Worm (Caenorhabditis elegans) whole organism, mixed stage, embryonic: ENCODE measurements around the gene moa-1.

ENCODE experiments used
- M03D4.4 ChIP-seq: sonication (generic microtip); optimal IDR thresholded peaks from 2 replicates; lab custom pipeline; 2017; ENCODE audit warnings: mild to moderate bottlenecking, missing genetic modification characterization, missing compliant biosample characterization
- bed-3 ChIP-seq: fragments of 200-800 bp; sonication (Bioruptor generic); optimal IDR thresholded peaks from 3 replicates; lab custom pipeline; 2018; ENCODE audit warnings: mild to moderate bottlenecking, missing genetic modification characterization, moderate library complexity, missing compliant biosample characterization
- blmp-1 ChIP-seq: fragments of 150-350 bp; optimal IDR thresholded peaks from 2 replicates; lab custom pipeline; 2014; ENCODE audit warnings: missing biosample characterization, missing genetic modification characterization
- ceh-39 ChIP-seq: fragments of 150-350 bp; optimal IDR thresholded peaks from 2 replicates; lab custom pipeline; 2014; ENCODE audit warnings: missing biosample characterization, missing genetic modification characterization
- ceh-43 ChIP-seq: fragments of 200-800 bp; sonication (Bioruptor generic); optimal IDR thresholded peaks from 2 replicates; lab custom pipeline; 2018; ENCODE audit warnings: mild to moderate bottlenecking, missing genetic modification characterization, moderate library complexity, missing compliant biosample characterization
- ceh-83 ChIP-seq: fragments of 200-800 bp; sonication (Bioruptor generic); optimal IDR thresholded peaks from 2 replicates; lab custom pipeline; 2018; ENCODE audit warnings: mild to moderate bottlenecking, missing genetic modification characterization, missing compliant biosample characterization
- ces-1 ChIP-seq: fragments of 150-350 bp; optimal IDR thresholded peaks from 2 replicates; lab custom pipeline; 2014; ENCODE audit warnings: missing biosample characterization, missing genetic modification reagents, missing genetic modification characterization
- cnd-1 ChIP-seq: fragments of 200-800 bp; sonication (Bioruptor generic); optimal IDR thresholded peaks from 2 replicates; lab custom pipeline; 2018; ENCODE audit warnings: mild to moderate bottlenecking, missing genetic modification characterization, missing compliant biosample characterization
- drap-1 ChIP-seq: fragments of 200-800 bp; sonication (Bioruptor generic); optimal IDR thresholded peaks from 3 replicates; lab custom pipeline; 2018; ENCODE audit warnings: mild to moderate bottlenecking, missing genetic modification characterization, missing compliant biosample characterization
- elt-1 ChIP-seq: sonication (generic microtip); optimal IDR thresholded peaks from 2 replicates; lab custom pipeline; 2017; ENCODE audit warnings: missing genetic modification characterization, mild to moderate bottlenecking, missing compliant biosample characterization, antibody characterized with exemption, moderate library complexity, borderline replicate concordance; ENCODE audit not compliant: insufficient read depth
- elt-3 ChIP-seq: fragments of 150-350 bp; optimal IDR thresholded peaks from 2 replicates; lab custom pipeline; 2014; ENCODE audit warnings: missing biosample characterization, missing genetic modification characterization
- flh-1 ChIP-seq: fragments of 200-800 bp; sonication (Bioruptor generic); optimal IDR thresholded peaks from 2 replicates; lab custom pipeline; 2018; ENCODE audit warnings: mild to moderate bottlenecking, missing genetic modification characterization, moderate library complexity, missing compliant biosample characterization
- ham-2 ChIP-seq: fragments of 200-800 bp; sonication (Bioruptor generic); optimal IDR thresholded peaks from 2 replicates; lab custom pipeline; 2018; ENCODE audit warnings: mild to moderate bottlenecking, missing genetic modification characterization, missing compliant biosample characterization
- hlh-1 ChIP-seq: fragments of 150-350 bp; optimal IDR thresholded peaks from 2 replicates; lab custom pipeline; 2014; ENCODE audit warnings: missing biosample characterization, missing genetic modification reagents, missing genetic modification characterization
- lin-13 ChIP-seq: fragments of 150-350 bp; optimal IDR thresholded peaks from 2 replicates; lab custom pipeline; 2014; ENCODE audit warnings: missing biosample characterization, missing genetic modification characterization
- lin-32 ChIP-seq: fragments of 200-800 bp; sonication (Bioruptor generic); optimal IDR thresholded peaks from 2 replicates; lab custom pipeline; 2018; ENCODE audit warnings: mild to moderate bottlenecking, missing genetic modification characterization, missing compliant biosample characterization
- lsy-2 ChIP-seq: fragments of 150-350 bp; optimal IDR thresholded peaks from 2 replicates; lab custom pipeline; 2014; ENCODE audit warnings: missing biosample characterization, missing genetic modification characterization
- mab-5 ChIP-seq: fragments of 150-350 bp; optimal IDR thresholded peaks from 2 replicates; lab custom pipeline; 2014; ENCODE audit warnings: missing biosample characterization, missing genetic modification characterization
- mep-1 ChIP-seq: fragments of 150-350 bp; optimal IDR thresholded peaks from 2 replicates; lab custom pipeline; 2017; ENCODE audit warnings: missing biosample characterization, missing genetic modification reagents, missing genetic modification characterization, inconsistent platforms
- mls-2 ChIP-seq: sonication (generic microtip); optimal IDR thresholded peaks from 2 replicates; lab custom pipeline; 2016; ENCODE audit warnings: mild to moderate bottlenecking, missing genetic modification characterization, moderate library complexity, missing compliant biosample characterization
- nhr-12 ChIP-seq: fragments of 150-350 bp; optimal IDR thresholded peaks from 2 replicates; lab custom pipeline; 2014; ENCODE audit warnings: missing biosample characterization, missing genetic modification characterization
- nhr-2 ChIP-seq: fragments of 150-350 bp; optimal IDR thresholded peaks from 2 replicates; lab custom pipeline; 2014; ENCODE audit warnings: missing biosample characterization, missing genetic modification characterization
- nhr-237 ChIP-seq: fragments of 150-350 bp; optimal IDR thresholded peaks from 2 replicates; lab custom pipeline; 2014; ENCODE audit warnings: missing biosample characterization, missing genetic modification characterization
- nhr-28 ChIP-seq: fragments of 150-350 bp; optimal IDR thresholded peaks from 2 replicates; lab custom pipeline; 2014; ENCODE audit warnings: missing biosample characterization, missing genetic modification characterization
- nhr-76 ChIP-seq: sonication (generic microtip); optimal IDR thresholded peaks from 2 replicates; lab custom pipeline; 2017; ENCODE audit warnings: missing biosample characterization, missing genetic modification characterization
- pha-4 ChIP-seq: fragments of 150-350 bp; optimal IDR thresholded peaks from 2 replicates; lab custom pipeline; 2018; ENCODE audit warnings: missing biosample characterization, missing genetic modification reagents, missing genetic modification characterization
- sem-2 ChIP-seq: fragments of 200-800 bp; sonication (Bioruptor generic); optimal IDR thresholded peaks from 2 replicates; lab custom pipeline; 2018; ENCODE audit warnings: mild to moderate bottlenecking, missing genetic modification characterization, missing compliant biosample characterization
- snpc-4 ChIP-seq: fragments of 150-350 bp; optimal IDR thresholded peaks from 2 replicates; lab custom pipeline; 2014; ENCODE audit warnings: missing biosample characterization, missing genetic modification characterization
- sptf-1 ChIP-seq: sonication (generic microtip); optimal IDR thresholded peaks from 2 replicates; lab custom pipeline; 2017; ENCODE audit warnings: mild to moderate bottlenecking, missing genetic modification characterization, moderate library complexity, missing compliant biosample characterization
- tbx-8 ChIP-seq: fragments of 200-800 bp; sonication (Bioruptor generic); optimal IDR thresholded peaks from 2 replicates; lab custom pipeline; 2018; ENCODE audit warnings: mild to moderate bottlenecking, missing genetic modification characterization, moderate library complexity, missing compliant biosample characterization
- unc-120 ChIP-seq: sonication (generic microtip); optimal IDR thresholded peaks from 2 replicates; lab custom pipeline; 2017; ENCODE audit warnings: missing genetic modification characterization, missing compliant biosample characterization; ENCODE audit not compliant: poor library complexity, severe bottlenecking
- unc-39 ChIP-seq: fragments of 150-350 bp; optimal IDR thresholded peaks from 2 replicates; lab custom pipeline; 2014; ENCODE audit warnings: missing biosample characterization, missing genetic modification characterization
- unc-62 ChIP-seq: fragments of 150-350 bp; optimal IDR thresholded peaks from 2 replicates; lab custom pipeline; 2014; ENCODE audit warnings: missing biosample characterization, missing genetic modification reagents, missing genetic modification characterization
- zip-8 ChIP-seq: fragments of 150-350 bp; optimal IDR thresholded peaks from 2 replicates; lab custom pipeline; 2014; ENCODE audit warnings: missing biosample characterization, missing genetic modification characterization
- ztf-11 ChIP-seq: fragments of 150-350 bp; optimal IDR thresholded peaks from 2 replicates; lab custom pipeline; 2014; ENCODE audit warnings: missing biosample characterization, missing genetic modification characterization

The moa-1 gene

DNA sequence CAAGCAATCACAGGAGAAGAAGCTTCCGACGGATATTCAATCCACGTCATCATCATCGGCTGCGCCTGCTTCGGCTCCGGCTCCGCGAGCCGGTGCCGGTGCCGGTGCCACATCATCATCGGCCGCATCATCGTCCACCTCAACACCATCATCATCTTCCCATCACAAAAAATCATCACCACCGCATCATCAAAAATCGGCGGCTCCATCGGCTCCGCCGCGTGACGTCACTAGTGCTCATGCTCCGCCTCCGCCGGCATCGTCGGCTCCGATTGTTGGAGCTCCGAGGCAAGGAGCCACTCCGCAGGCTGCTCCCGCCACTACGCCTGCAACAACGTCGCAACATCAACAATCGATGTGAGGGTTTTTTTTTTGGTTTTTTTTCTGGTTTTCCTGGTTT, 37.7 kb downstream of the moa-1 start:
- TF ChIP-seq elt-1 (no peak), pha-4 (tag; lab: Kevin White, UChicago) (no peak), M03D4.4 (no peak), blmp-1 (tag; lab: Kevin White, UChicago) (no peak), ceh-39 (tag; lab: Kevin White, UChicago) (no peak), lin-13 (tag; lab: Kevin White, UChicago) (no peak)

- TF ChIP-seq lsy-2 (tag; lab: Kevin White, UChicago) = peak; percentile 12
- no peak for TF ChIP-seq zip-8 (tag; lab: Kevin White, UChicago)
- TF ChIP-seq, all 35 proteins: peak for 1
Observed at ce11 chrIII:1931509-1931908, 38.2 kb downstream of the moa-1 start.

DNA sequence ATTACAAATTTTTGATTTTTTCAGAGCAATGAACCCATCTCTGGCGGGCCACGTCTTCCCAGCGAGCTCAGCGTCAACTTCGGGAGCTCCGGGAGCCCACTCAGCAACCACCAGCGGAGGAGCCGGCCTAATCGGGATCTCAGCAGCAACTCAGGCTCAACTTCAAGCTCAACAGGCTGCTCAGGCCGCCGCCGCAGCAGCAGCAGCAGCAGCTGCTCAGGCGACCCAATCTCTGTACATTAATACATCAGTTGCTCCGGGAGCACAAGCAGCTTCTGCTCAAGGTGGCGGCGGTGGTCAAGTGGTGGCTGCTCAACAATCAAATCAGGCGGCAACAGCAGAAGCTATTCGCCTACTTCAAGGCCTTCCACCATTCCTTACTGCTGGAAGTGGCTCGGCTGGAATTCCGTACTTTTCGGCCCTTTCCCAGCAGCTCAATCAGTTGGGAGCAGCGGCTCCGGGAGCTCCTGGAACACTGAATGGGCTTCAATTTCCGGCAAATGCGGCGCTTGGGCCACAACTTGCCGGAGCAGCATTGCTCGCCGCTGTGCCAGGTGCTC, 38.9 kb downstream of the moa-1 start:
- no peak for TF ChIP-seq ztf-11 (tag; lab: Kevin White, UChicago)
- TF ChIP-seq nhr-2 (tag; lab: Kevin White, UChicago) = no peak
- no peak for TF ChIP-seq ces-1
- TF ChIP-seq elt-1 = no peak
- TF ChIP-seq nhr-12 (tag; lab: Kevin White, UChicago) = no peak
- TF ChIP-seq nhr-76 (tag; lab: Kevin White, UChicago) = no peak
- TF ChIP-seq ham-2 (GFP tag; lab: Kevin White, UChicago) = no peak
- TF ChIP-seq snpc-4 = no peak

- TF ChIP-seq sptf-1 = no peak
- TF ChIP-seq lsy-2 (tag; lab: Kevin White, UChicago) = peak; percentile 3
- peak; percentile 11 for TF ChIP-seq lin-13 (tag; lab: Kevin White, UChicago)
Observed at ce11 chrIII:1928741-1929499, 40.8 kb downstream of the moa-1 start.

DNA sequence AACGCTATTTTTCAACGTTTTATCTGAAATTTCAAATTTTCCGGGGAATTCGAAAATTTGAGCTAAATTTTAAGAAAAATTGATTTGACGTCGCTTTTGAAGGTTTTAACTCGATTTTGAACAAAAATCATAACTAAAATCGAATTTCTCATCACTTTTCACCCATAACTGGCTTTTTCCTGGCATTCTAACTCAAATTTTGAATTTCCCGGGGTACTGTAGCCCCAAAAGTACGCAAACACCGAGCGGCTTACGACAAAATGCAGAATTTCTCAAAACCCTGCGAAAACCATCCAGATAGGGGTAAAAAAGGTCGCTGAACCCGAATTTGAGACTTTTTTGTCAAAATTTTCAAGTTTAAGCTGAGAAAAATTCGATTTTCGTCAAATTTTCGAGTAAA, 42.5 kb downstream of the moa-1 start:
- TF ChIP-seq lin-13 (tag; lab: Kevin White, UChicago) (peak; percentile 65), lsy-2 (tag; lab: Kevin White, UChicago) (peak; percentile 61), tbx-8 (GFP tag; lab: Kevin White, UChicago) (no peak)

- TF ChIP-seq nhr-2 (tag; lab: Kevin White, UChicago) (peak; percentile 25), flh-1 (GFP tag; lab: Kevin White, UChicago) (no peak), cnd-1 (tag; lab: Kevin White, UChicago) (no peak), sem-2 (GFP tag; lab: Kevin White, UChicago) (no peak), unc-120 (tag; lab: Kevin White, UChicago) (no peak), bed-3 (GFP tag; lab: Kevin White, UChicago) (no peak), ceh-39 (tag; lab: Kevin White, UChicago) (no peak), zip-8 (tag; lab: Kevin White, UChicago) (no peak), nhr-28 (tag; lab: Kevin White, UChicago) (no peak), hlh-1 (tag; lab: Kevin White, UChicago) (peak; percentile 40), ceh-43 (GFP tag; lab: Kevin White, UChicago) (no peak), unc-62 (GFP tag; lab: Kevin White, UChicago) (peak; percentile 57), nhr-237 (tag; lab: Kevin White, UChicago) (peak; percentile 61), lsy-2 (tag; lab: Kevin White, UChicago) (peak; percentile 51), snpc-4 (no peak), ztf-11 (tag; lab: Kevin White, UChicago) (peak; percentile 18), lin-13 (tag; lab: Kevin White, UChicago) (peak; percentile 63), elt-3 (tag; lab: Kevin White, UChicago) (peak; percentile 76), ces-1 (peak; percentile 81), pha-4 (tag; lab: Kevin White, UChicago) (peak; percentile 98), mab-5 (tag; lab: Kevin White, UChicago) (peak; percentile 0), nhr-12 (tag; lab: Kevin White, UChicago) (peak; percentile 70), drap-1 (GFP tag; lab: Kevin White, UChicago) (no peak), M03D4.4 (no peak), tbx-8 (GFP tag; lab: Kevin White, UChicago) (no peak), elt-1 (peak; percentile 19), lin-32 (GFP tag; lab: Kevin White, UChicago) (no peak), sptf-1 (peak; percentile 21), mep-1 (tag; lab: Kevin White, UChicago) (no peak), mls-2 (tag; lab: Kevin White, UChicago) (no peak), blmp-1 (tag; lab: Kevin White, UChicago) (peak; percentile 65), ham-2 (GFP tag; lab: Kevin White, UChicago) (no peak), nhr-76 (tag; lab: Kevin White, UChicago) (no peak), ceh-83 (GFP tag; lab: Kevin White, UChicago) (no peak), unc-39 (no peak)
- TF ChIP-seq, all 35 proteins: peak for 15
Observed at ce11 chrIII:1926456-1926855, 43.2 kb downstream of the moa-1 start.
